Worm (Caenorhabditis elegans): ENCODE results near the gene T27F7.12.

- TF ChIP-seq dao-5 (tag; optimal IDR thresholded peaks at IDR 0.05) (no peak), W03F9.2 (tag; optimal IDR thresholded peaks at IDR 0.05) (no peak), him-1 (tag; optimal IDR thresholded peaks at IDR 0.05) (no peak)
These were observed 40.4 kb upstream of the T27F7.12 start, which contains the start of the genes try-1 and zyg-12 for ce11 chrII:4949380-4949950.

All from whole organism, L4/young adult.